Worm (Caenorhabditis elegans): ENCODE data around the gene F56D6.9.

The F56D6.9 gene

DNA sequence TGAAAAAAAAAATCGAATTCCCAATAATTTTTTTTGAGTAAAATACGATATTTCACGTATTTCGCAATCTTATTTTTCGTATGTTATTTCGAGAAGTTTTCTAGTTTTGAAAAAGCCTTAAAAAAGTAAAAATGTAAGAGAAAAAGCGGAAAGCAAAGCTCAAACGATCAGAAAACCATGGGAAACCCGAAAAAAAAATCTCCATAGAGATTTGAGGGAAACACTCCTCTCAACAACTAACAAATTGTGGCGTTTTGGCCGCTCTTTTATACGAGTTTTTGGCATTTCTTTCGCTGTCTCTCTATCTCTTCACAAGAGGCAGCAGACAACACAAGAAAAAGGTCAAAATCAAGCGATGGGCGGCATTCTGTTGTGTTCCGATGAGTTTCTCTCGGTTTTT lies 17.7 kb upstream of the F56D6.9 start:
- TF ChIP-seq lsy-2 (tag; optimal IDR thresholded peaks at IDR 0.05) (peak in 1 of 2 experiments; percentile 51), crh-2 (tag; optimal IDR thresholded peaks at IDR 0.05) (peak; percentile 40), nhr-10 (tag; optimal IDR thresholded peaks at IDR 0.05) (peak; percentile 30), peb-1 (tag; optimal IDR thresholded peaks at IDR 0.05) (no peak), ztf-1 (GFP tag; conservative IDR thresholded peaks at IDR 0.05) (no peak), skn-1 (tag; optimal IDR thresholded peaks at IDR 0.05) (no peak), mbf-1 (tag; optimal IDR thresholded peaks at IDR 0.05) (no peak), alr-1 (tag; optimal IDR thresholded peaks at IDR 0.05) (no peak), nhr-129 (tag; optimal IDR thresholded peaks at IDR 0.05) (peak; percentile 45), dmd-4 (tag; optimal IDR thresholded peaks at IDR 0.05) (no peak), Y55F3AM.14 (GFP tag; optimal IDR thresholded peaks at IDR 0.05) (no peak), nhr-11 (tag; optimal IDR thresholded peaks at IDR 0.05) (no peak), nhr-25 (tag; optimal IDR thresholded peaks at IDR 0.05) (peak; percentile 19), elt-1 (tag; optimal IDR thresholded peaks at IDR 0.05) (no peak), nhr-23 (tag; optimal IDR thresholded peaks at IDR 0.05) (no peak), ama-1 (optimal IDR thresholded peaks at IDR 0.05) (peak; percentile 95), fos-1 (tag; optimal IDR thresholded peaks at IDR 0.05) (peak; percentile 65), mdl-1 (tag; optimal IDR thresholded peaks at IDR 0.05) (no peak), lin-11 (tag; optimal IDR thresholded peaks at IDR 0.05) (no peak), nhr-237 (tag; optimal IDR thresholded peaks at IDR 0.05) (no peak), ZK546.5 (tag; optimal IDR thresholded peaks at IDR 0.05) (no peak), sem-4 (tag; optimal IDR thresholded peaks at IDR 0.05) (no peak), mab-5 (tag; optimal IDR thresholded peaks at IDR 0.05) (no peak), lin-13 (GFP tag; optimal IDR thresholded peaks at IDR 0.05) (no peak), egl-27 (tag; optimal IDR thresholded peaks at IDR 0.05) (no peak), lin-39 (tag; optimal IDR thresholded peaks at IDR 0.05) (no peak), sma-9 (GFP tag; optimal IDR thresholded peaks at IDR 0.05) (peak; percentile 26), sma-9 (tag; optimal IDR thresholded peaks at IDR 0.05) (no peak), R02D3.7 (tag; optimal IDR thresholded peaks at IDR 0.05) (no peak), nhr-77 (tag; optimal IDR thresholded peaks at IDR 0.05) (no peak), unc-55 (GFP tag; optimal IDR thresholded peaks at IDR 0.05) (peak; percentile 28), F13H6.1 (tag; optimal IDR thresholded peaks at IDR 0.05) (peak; percentile 10), elt-3 (tag; optimal IDR thresholded peaks at IDR 0.05) (no peak), ztf-4 (tag; optimal IDR thresholded peaks at IDR 0.05) (no peak), C34F6.9 (tag; optimal IDR thresholded peaks at IDR 0.05) (peak; percentile 41)

DNA sequence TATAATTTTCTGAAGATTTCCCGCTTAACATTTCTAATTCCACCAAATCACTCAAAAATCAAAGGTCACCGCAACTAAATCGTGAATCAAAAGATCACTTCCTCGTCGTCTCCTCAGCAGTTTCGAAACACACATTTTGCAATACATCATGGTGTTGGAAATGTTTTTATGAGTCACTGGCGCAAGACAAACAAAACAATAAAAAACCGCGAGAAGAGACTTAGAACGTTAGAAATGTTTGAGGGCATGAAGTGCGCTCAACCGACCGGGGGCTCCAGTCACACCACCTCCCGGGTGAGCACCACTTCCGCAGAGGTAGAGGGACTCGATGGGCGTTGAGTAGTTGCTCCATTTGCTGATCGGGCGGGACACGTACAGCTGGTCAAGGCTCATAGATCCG lies 16.9 kb upstream of the F56D6.9 start:
- TF ChIP-seq crh-2 (tag; optimal IDR thresholded peaks at IDR 0.05) (peak; percentile 31), F13H6.1 (tag; optimal IDR thresholded peaks at IDR 0.05) (peak; percentile 33), Y55F3AM.14 (GFP tag; optimal IDR thresholded peaks at IDR 0.05) (peak; percentile 41), sma-3 (GFP tag; optimal IDR thresholded peaks at IDR 0.05) (peak; percentile 42), mbf-1 (tag; optimal IDR thresholded peaks at IDR 0.05) (no peak), sem-4 (tag; optimal IDR thresholded peaks at IDR 0.05) (peak; percentile 45), dmd-4 (tag; optimal IDR thresholded peaks at IDR 0.05) (no peak), nhr-12 (tag; optimal IDR thresholded peaks at IDR 0.05) (no peak), C34F6.9 (tag; optimal IDR thresholded peaks at IDR 0.05) (peak; percentile 59), unc-55 (GFP tag; optimal IDR thresholded peaks at IDR 0.05) (peak; percentile 75), fos-1 (tag; optimal IDR thresholded peaks at IDR 0.05) (peak; percentile 82), ceh-16 (tag; optimal IDR thresholded peaks at IDR 0.05) (no peak), nhr-21 (tag; optimal IDR thresholded peaks at IDR 0.05) (no peak), nhr-129 (tag; optimal IDR thresholded peaks at IDR 0.05) (peak; percentile 47), nhr-23 (tag; optimal IDR thresholded peaks at IDR 0.05) (no peak), mab-5 (tag; optimal IDR thresholded peaks at IDR 0.05) (peak; percentile 85), unc-39 (tag; optimal IDR thresholded peaks at IDR 0.05) (no peak), egl-27 (tag; optimal IDR thresholded peaks at IDR 0.05) (peak; percentile 21), lin-11 (tag; optimal IDR thresholded peaks at IDR 0.05) (no peak), peb-1 (tag; optimal IDR thresholded peaks at IDR 0.05) (no peak), skn-1 (tag; optimal IDR thresholded peaks at IDR 0.05) (no peak), ztf-1 (GFP tag; conservative IDR thresholded peaks at IDR 0.05) (no peak), sma-9 (GFP tag; optimal IDR thresholded peaks at IDR 0.05) (peak; percentile 73), sma-9 (tag; optimal IDR thresholded peaks at IDR 0.05) (no peak)

ce11 chrIV:3876955-3877354 lies 15.2 kb upstream of the F56D6.9 start:
- no peak for TF ChIP-seq blmp-1 (tag; optimal IDR thresholded peaks at IDR 0.05; ENCODE audit: insufficient read depth)
- TF ChIP-seq unc-55 (GFP tag; optimal IDR thresholded peaks at IDR 0.05), result no peak
- no peak for TF ChIP-seq nhr-237 (tag; optimal IDR thresholded peaks at IDR 0.05)
- TF ChIP-seq nhr-23 (tag; optimal IDR thresholded peaks at IDR 0.05), result no peak
- TF ChIP-seq snpc-4 (tag; optimal IDR thresholded peaks at IDR 0.05), result no peak
- no peak for TF ChIP-seq dmd-4 (tag; optimal IDR thresholded peaks at IDR 0.05)
- no peak for TF ChIP-seq ZK546.5 (tag; optimal IDR thresholded peaks at IDR 0.05)
- no peak for TF ChIP-seq alr-1 (tag; optimal IDR thresholded peaks at IDR 0.05)
- TF ChIP-seq nhr-6 (tag; optimal IDR thresholded peaks at IDR 0.05), result no peak
- TF ChIP-seq nhr-25 (tag; optimal IDR thresholded peaks at IDR 0.05), result no peak
- TF ChIP-seq egl-27 (tag; optimal IDR thresholded peaks at IDR 0.05), result no peak
- no peak for TF ChIP-seq ceh-16 (tag; optimal IDR thresholded peaks at IDR 0.05)
- TF ChIP-seq nhr-77 (tag; optimal IDR thresholded peaks at IDR 0.05), result no peak
- TF ChIP-seq lin-13 (GFP tag; optimal IDR thresholded peaks at IDR 0.05), result no peak
